Fruit fly (Drosophila melanogaster) whole organism, wandering third instar larva: ENCODE data around the gene CG1607.
A peak's percentile ranks its signal among the peaks of the same experiment; 100 is the strongest.

Source experiments
- CG32264 ChIP-seq: fragments of 200-800 bp; sonication (Bioruptor generic); optimal IDR thresholded peaks from 2 replicates; lab custom pipeline; 2016; ENCODE audit warnings: missing biosample characterization, missing genetic modification characterization
- CG9705 ChIP-seq: fragments of 200-800 bp; sonication (Bioruptor generic); optimal IDR thresholded peaks from 2 replicates; lab custom pipeline; 2018; ENCODE audit warnings: missing biosample characterization, mild to moderate bottlenecking, missing genetic modification characterization
- CrebA ChIP-seq: fragments of 200-800 bp; sonication (Bioruptor generic); optimal IDR thresholded peaks from 2 replicates; lab custom pipeline; 2016; ENCODE audit warnings: missing biosample characterization, mild to moderate bottlenecking, missing genetic modification characterization, borderline replicate concordance
- Dfd ChIP-seq: fragments of >200 bp; optimal IDR thresholded peaks from 2 replicates; lab custom pipeline; 2017; ENCODE audit warnings: missing biosample characterization, missing genetic modification characterization
- Dif ChIP-seq: fragments of 200-275, 200-300 bp; sonication (Bioruptor generic); optimal IDR thresholded peaks from 2 replicates; lab custom pipeline; 2018; ENCODE audit warnings: missing biosample characterization, missing genetic modification characterization; ENCODE audit not compliant: partially characterized antibody
- GATAd ChIP-seq: sonication (Bioruptor generic); optimal IDR thresholded peaks from 2 replicates; lab custom pipeline; 2016; ENCODE audit warnings: missing biosample characterization, missing genetic modification characterization
- HLH106 ChIP-seq: fragments of 200-800 bp; optimal IDR thresholded peaks from 3 replicates; lab custom pipeline; 2019; ENCODE audit warnings: missing biosample characterization, mild to moderate bottlenecking, missing genetic modification characterization, moderate library complexity
- Hnf4 ChIP-seq: fragments of 200-800 bp; sonication (Bioruptor generic); optimal IDR thresholded peaks from 2 replicates; lab custom pipeline; 2016; ENCODE audit warnings: missing biosample characterization, mild to moderate bottlenecking, missing genetic modification characterization
- Hr78 ChIP-seq: fragments of >200 bp; optimal IDR thresholded peaks from 2 replicates; lab custom pipeline; 2017; ENCODE audit warnings: missing biosample characterization, missing genetic modification characterization
- Hr83 ChIP-seq: fragments of 200-300 bp; sonication (Bioruptor generic); optimal IDR thresholded peaks from 2 replicates; lab custom pipeline; 2016; ENCODE audit warnings: missing biosample characterization, mild to moderate bottlenecking, missing genetic modification characterization, moderate library complexity; ENCODE audit not compliant: poor library complexity, severe bottlenecking
- Jra ChIP-seq: sonication (Bioruptor generic); optimal IDR thresholded peaks from 2 replicates; lab custom pipeline; 2016; ENCODE audit warnings: missing biosample characterization, missing genetic modification characterization
- Mio ChIP-seq: sonication (Bioruptor generic); optimal IDR thresholded peaks from 2 replicates; lab custom pipeline; 2016; ENCODE audit warnings: missing biosample characterization, missing genetic modification characterization
- Myc ChIP-seq: fragments of >200 bp; optimal IDR thresholded peaks from 2 replicates; lab custom pipeline; 2017
- N ChIP-seq: fragments of >200 bp; optimal IDR thresholded peaks from 2 replicates; lab custom pipeline; 2018; ENCODE audit warnings: missing biosample characterization, missing external identifiers, missing genetic modification characterization
- OdsH ChIP-seq: fragments of 200-800 bp; sonication (Bioruptor generic); optimal IDR thresholded peaks from 2 replicates; lab custom pipeline; 2016; ENCODE audit warnings: missing biosample characterization, mild to moderate bottlenecking, missing genetic modification characterization
- Rel ChIP-seq, 2 experiments: fragments of 200-800 bp; sonication (Bioruptor generic) in 1 of 2; optimal IDR thresholded peaks; 2 replicates in 1 of 2; 3 replicates in 1 of 2; lab custom pipeline; 2016 to 2019; ENCODE audit warnings: mild to moderate bottlenecking in 2 of 2, missing biosample characterization in 2 of 2, missing genetic modification characterization in 2 of 2, moderate library complexity in 1 of 2
- Sp1 ChIP-seq: fragments of 200-800 bp; sonication (Bioruptor generic); optimal IDR thresholded peaks from 3 replicates; lab custom pipeline; 2019; ENCODE audit warnings: missing biosample characterization, mild to moderate bottlenecking, missing genetic modification characterization, moderate library complexity
- brk ChIP-seq: fragments of 200-800 bp; sonication (Bioruptor generic); optimal IDR thresholded peaks from 2 replicates; lab custom pipeline; 2016; ENCODE audit warnings: missing biosample characterization, mild to moderate bottlenecking, missing genetic modification characterization
- dl ChIP-seq, 2 experiments: fragments of 175-275, 200-275 bp in 1 of 2; fragments of 200-275 bp in 1 of 2; sonication (Bioruptor generic); optimal IDR thresholded peaks; lab custom pipeline; 2018; ENCODE audit warnings: mild to moderate bottlenecking in 2 of 2, missing biosample characterization in 2 of 2, missing genetic modification characterization in 2 of 2, moderate library complexity in 2 of 2; ENCODE audit not compliant: partially characterized antibody in 2 of 2, insufficient read depth in 1 of 2
- dsf ChIP-seq: sonication (Bioruptor generic); optimal IDR thresholded peaks from 2 replicates; lab custom pipeline; 2016; ENCODE audit warnings: missing biosample characterization, missing genetic modification characterization, borderline replicate concordance
- ey ChIP-seq: fragments of 200-800 bp; sonication (Bioruptor generic); optimal IDR thresholded peaks from 2 replicates; lab custom pipeline; 2016; ENCODE audit warnings: missing biosample characterization, missing genetic modification characterization
- foxo ChIP-seq, 2 experiments: fragments of 200-800 bp; sonication (Bioruptor generic); optimal IDR thresholded peaks; 2 replicates in 1 of 2; 3 replicates in 1 of 2; lab custom pipeline; 2016 to 2017; ENCODE audit warnings: missing biosample characterization in 2 of 2, missing genetic modification characterization in 2 of 2
- fru ChIP-seq: fragments of 200-800 bp; sonication (Bioruptor generic); optimal IDR thresholded peaks from 3 replicates; lab custom pipeline; 2016; ENCODE audit warnings: missing biosample characterization, mild to moderate bottlenecking, missing genetic modification characterization
- h ChIP-seq: fragments of 200-800 bp; sonication (Bioruptor generic); optimal IDR thresholded peaks from 3 replicates; lab custom pipeline; 2016; ENCODE audit warnings: missing biosample characterization, mild to moderate bottlenecking, missing genetic modification characterization
- jim ChIP-seq: fragments of 175-275, 200-325 bp; sonication (Bioruptor generic); optimal IDR thresholded peaks from 2 replicates; lab custom pipeline; 2016; ENCODE audit warnings: missing biosample characterization, mild to moderate bottlenecking, missing genetic modification characterization
- lola ChIP-seq: fragments of >200 bp; optimal IDR thresholded peaks from 2 replicates; lab custom pipeline; 2017; ENCODE audit warnings: missing biosample characterization, missing genetic modification characterization
- pan ChIP-seq: fragments of >200 bp; optimal IDR thresholded peaks from 2 replicates; lab custom pipeline; 2017
- psq ChIP-seq: fragments of 200-800 bp; sonication (Bioruptor generic); optimal IDR thresholded peaks from 3 replicates; lab custom pipeline; 2017; ENCODE audit warnings: missing biosample characterization, mild to moderate bottlenecking, missing genetic modification characterization, moderate library complexity
- rgr ChIP-seq: fragments of 200-800 bp; sonication (Bioruptor generic); optimal IDR thresholded peaks from 3 replicates; lab custom pipeline; 2016; ENCODE audit warnings: missing biosample characterization, mild to moderate bottlenecking, missing genetic modification characterization
- sage ChIP-seq: fragments of 200-800 bp; sonication (Bioruptor generic); optimal IDR thresholded peaks from 2 replicates; lab custom pipeline; 2016; ENCODE audit warnings: missing biosample characterization, mild to moderate bottlenecking, missing genetic modification characterization
- sv ChIP-seq: fragments of 200-800 bp; sonication (Bioruptor generic); optimal IDR thresholded peaks from 3 replicates; lab custom pipeline; 2016; ENCODE audit warnings: missing biosample characterization, missing genetic modification characterization
- tai ChIP-seq: sonication (Bioruptor generic); optimal IDR thresholded peaks from 2 replicates; lab custom pipeline; 2016; ENCODE audit warnings: missing biosample characterization, missing genetic modification characterization
- usp ChIP-seq: fragments of >200 bp; optimal IDR thresholded peaks from 2 replicates; lab custom pipeline; 2017; ENCODE audit warnings: missing biosample characterization, missing genetic modification characterization
- woc ChIP-seq: sonication (Bioruptor generic); optimal IDR thresholded peaks from 2 replicates; lab custom pipeline; 2016; ENCODE audit warnings: missing biosample characterization, mild to moderate bottlenecking, missing genetic modification characterization

Gene CG1607

dm6 chr3R:31346657-31347056 lies 35.3 kb upstream of the CG1607 start:
- peak in 1 of 2 experiments; percentile 23 for TF ChIP-seq foxo (GFP tag; optimal IDR thresholded peaks at IDR 0.05; lab: Kevin White, UChicago)
- no peak for TF ChIP-seq CG32264 (GFP tag; lab: Kevin White, UChicago)
- TF ChIP-seq HLH106 (tag; lab: Kevin White, UChicago): peak; percentile 5
- no peak for TF ChIP-seq Mio (GFP tag; lab: Kevin White, UChicago)
- TF ChIP-seq h (GFP tag; lab: Kevin White, UChicago): peak; percentile 4
- TF ChIP-seq fru (GFP tag; lab: Kevin White, UChicago): peak; percentile 37
- peak; percentile 40 for TF ChIP-seq woc (GFP tag; lab: Kevin White, UChicago)
- no peak for TF ChIP-seq Hr83 (GFP tag; lab: Kevin White, UChicago)

- TF ChIP-seq dl (GFP tag; optimal IDR thresholded peaks at IDR 0.05; lab: Kevin White, UChicago; ENCODE audit: insufficient read depth in 1 of 2, partially characterized antibody in 2 of 2): no peak
Measured at dm6 chr3R:31363615-31364014, 18.3 kb upstream of the CG1607 start.

- no peak for TF ChIP-seq sv (GFP tag; lab: Kevin White, UChicago)
- TF ChIP-seq CG32264 (GFP tag; lab: Kevin White, UChicago): no peak
- no peak for TF ChIP-seq brk (GFP tag; lab: Kevin White, UChicago)
- no peak for TF ChIP-seq jim (GFP tag; lab: Kevin White, UChicago)
- TF ChIP-seq Dif (GFP tag; lab: Kevin White, UChicago): no peak
- TF ChIP-seq Myc (lab: Kevin White, UChicago): no peak
Measured at dm6 chr3R:31369054-31369453, 12.9 kb upstream of the CG1607 start.

DNA sequence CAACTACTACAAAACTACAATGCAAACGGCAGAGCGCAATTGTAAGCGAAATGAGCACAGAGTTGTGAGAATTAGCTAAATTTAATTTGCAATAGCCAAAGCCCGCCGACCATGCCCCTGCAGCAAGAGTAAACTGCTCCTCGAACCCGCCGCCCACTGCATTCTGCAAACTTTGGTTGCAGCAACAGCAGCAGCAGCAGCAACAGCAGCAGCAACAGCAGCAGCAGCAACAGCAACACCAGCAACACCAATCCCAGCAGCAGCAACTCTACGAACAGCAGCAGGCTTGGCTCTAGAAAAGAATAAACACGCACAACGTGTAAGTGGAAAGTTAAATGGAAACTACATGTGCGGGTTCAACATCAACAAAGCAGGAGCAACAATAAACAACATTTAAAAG lies 11.7 kb upstream of the CG1607 start:
- TF ChIP-seq Dfd (GFP tag; lab: Kevin White, UChicago) (peak; percentile 93), CG9705 (GFP tag; lab: Kevin White, UChicago) (no peak)

DNA sequence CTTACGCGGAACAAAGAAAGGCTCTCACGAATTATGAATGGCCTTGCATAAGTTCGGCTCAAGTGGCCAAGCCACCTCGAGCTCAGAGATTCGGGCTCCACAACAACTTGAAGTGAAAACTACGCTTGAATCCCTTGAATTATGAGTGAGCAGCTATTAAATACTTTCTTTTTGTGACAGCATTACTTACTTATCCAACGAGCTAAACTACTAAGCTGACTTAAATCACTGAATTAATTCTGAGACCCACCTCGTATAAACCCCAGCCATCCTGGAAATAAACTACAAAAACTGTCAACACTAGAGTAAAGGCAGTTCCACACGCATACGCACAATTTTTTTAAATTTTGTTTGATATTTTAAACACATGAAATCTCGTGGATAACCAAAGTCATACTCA lies 9.8 kb upstream of the CG1607 start, which contains the start of gene gskt:
TSS of gene gskt (plus strand) at position 301 of the 400 bp plus-strand sequence.
- no peak for TF ChIP-seq N (GFP tag; lab: Kevin White, UChicago)
- TF ChIP-seq CG32264 (GFP tag; lab: Kevin White, UChicago): no peak
- no peak for TF ChIP-seq Hr83 (GFP tag; lab: Kevin White, UChicago)
- TF ChIP-seq lola (GFP tag; lab: Kevin White, UChicago): no peak
- TF ChIP-seq GATAd: no peak
- no peak for TF ChIP-seq dl (GFP tag; optimal IDR thresholded peaks at IDR 0.05; lab: Kevin White, UChicago; ENCODE audit: insufficient read depth in 1 of 2, partially characterized antibody in 2 of 2)
- TF ChIP-seq Dfd (GFP tag; lab: Kevin White, UChicago): no peak
- no peak for TF ChIP-seq pan
- TF ChIP-seq Rel (GFP tag; optimal IDR thresholded peaks at IDR 0.05; lab: Kevin White, UChicago): no peak
- no peak for TF ChIP-seq Rel (tag; optimal IDR thresholded peaks at IDR 0.05; lab: Kevin White, UChicago)
- no peak for TF ChIP-seq CG9705 (GFP tag; lab: Kevin White, UChicago)
- TF ChIP-seq Dif (GFP tag; lab: Kevin White, UChicago): no peak
- no peak for TF ChIP-seq jim (GFP tag; lab: Kevin White, UChicago)
- no peak for TF ChIP-seq brk (GFP tag; lab: Kevin White, UChicago)
- TF ChIP-seq Hnf4 (GFP tag; lab: Kevin White, UChicago): no peak
- no peak for TF ChIP-seq Hr78 (GFP tag; lab: Kevin White, UChicago)

DNA sequence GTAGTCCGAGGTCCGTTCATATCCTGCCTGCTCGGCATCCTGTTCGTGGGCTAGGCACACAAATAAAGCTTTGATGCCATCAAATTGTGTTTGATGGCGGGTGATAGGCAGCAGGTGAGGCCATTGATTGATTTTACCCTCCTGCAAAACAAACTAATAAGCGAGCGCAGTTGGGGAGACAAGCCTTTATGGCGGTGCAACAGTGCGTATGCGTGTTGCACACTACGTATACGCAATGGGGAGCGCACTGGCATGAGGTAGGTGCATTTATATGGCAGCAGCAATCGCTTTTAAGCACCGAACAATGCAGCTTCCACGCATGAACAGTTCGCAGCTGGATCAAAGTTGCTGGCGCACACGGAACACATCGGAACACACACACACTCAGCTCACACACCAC lies 1.4 kb upstream of the CG1607 start:
- no peak for TF ChIP-seq CrebA
- no peak for TF ChIP-seq usp (GFP tag; lab: Kevin White, UChicago)
- TF ChIP-seq Dfd (GFP tag; lab: Kevin White, UChicago): no peak

DNA sequence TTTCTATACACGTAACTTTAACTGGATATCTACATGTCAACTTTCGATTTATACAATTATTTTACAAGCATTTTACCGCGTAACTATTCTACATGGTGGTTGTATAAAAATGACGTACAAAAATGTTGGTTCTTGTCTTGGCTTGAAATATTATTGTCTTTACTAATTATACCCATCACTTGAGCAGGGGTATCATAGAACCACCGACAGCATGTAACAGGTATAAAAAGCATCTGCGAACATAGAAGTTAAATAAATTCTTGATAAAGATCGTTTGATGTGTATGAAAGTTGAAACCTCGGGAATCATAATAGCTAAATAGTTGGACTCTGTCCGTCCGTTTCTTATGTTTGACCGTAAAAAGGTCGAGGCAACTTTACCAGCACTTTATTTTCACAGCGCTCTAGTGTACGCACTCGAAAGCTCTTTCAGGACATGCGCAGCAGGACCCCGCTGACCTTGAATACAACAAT lies 657 bp upstream of the CG1607 start:
- no peak for TF ChIP-seq Jra (GFP tag; lab: Kevin White, UChicago)
- peak; percentile 54 for TF ChIP-seq h (GFP tag; lab: Kevin White, UChicago)
- no peak for TF ChIP-seq tai (GFP tag; lab: Kevin White, UChicago)
- TF ChIP-seq pan: peak; percentile 42
- peak; percentile 35 for TF ChIP-seq CG32264 (GFP tag; lab: Kevin White, UChicago)
- no peak for TF ChIP-seq dsf (GFP tag; lab: Kevin White, UChicago)
- TF ChIP-seq dl (GFP tag; optimal IDR thresholded peaks at IDR 0.05; lab: Kevin White, UChicago; ENCODE audit: insufficient read depth in 1 of 2, partially characterized antibody in 2 of 2): no peak
- TF ChIP-seq foxo (GFP tag; optimal IDR thresholded peaks at IDR 0.05; lab: Kevin White, UChicago): peak; percentile 21 to 67
- no peak for TF ChIP-seq Mio (GFP tag; lab: Kevin White, UChicago)
- TF ChIP-seq Hnf4 (GFP tag; lab: Kevin White, UChicago): no peak
- TF ChIP-seq psq (GFP tag; lab: Kevin White, UChicago): peak; percentile 63
- peak; percentile 76 for TF ChIP-seq Sp1 (GFP tag; lab: Kevin White, UChicago)
- peak; percentile 59 for TF ChIP-seq OdsH (GFP tag; lab: Kevin White, UChicago)
- TF ChIP-seq N (GFP tag; lab: Kevin White, UChicago): no peak
- no peak for TF ChIP-seq sage (GFP tag; lab: Kevin White, UChicago)
- no peak for TF ChIP-seq Dfd (GFP tag; lab: Kevin White, UChicago)
- TF ChIP-seq HLH106 (tag; lab: Kevin White, UChicago): peak; percentile 58
- no peak for TF ChIP-seq sv (GFP tag; lab: Kevin White, UChicago)
- TF ChIP-seq woc (GFP tag; lab: Kevin White, UChicago): peak; percentile 33
- TF ChIP-seq ey (GFP tag; lab: Kevin White, UChicago): peak; percentile 67
- peak; percentile 76 for TF ChIP-seq rgr (GFP tag; lab: Kevin White, UChicago)
